Fruit fly (Drosophila melanogaster) whole organism, embryonic: ENCODE measurements around the gene SkpA.

Source experiments
- CG18599 ChIP-seq: fragments of 200-800 bp; sonication (Bioruptor generic); optimal IDR thresholded peaks from 3 replicates; lab custom pipeline; 2017; ENCODE audit warnings: missing biosample characterization, missing genetic modification characterization, mild to moderate bottlenecking, moderate library complexity, missing genetic modification reagents
- CG7745 ChIP-seq: fragments of 200-800 bp; sonication (Bioruptor generic); optimal IDR thresholded peaks from 2 replicates; lab custom pipeline; 2018; ENCODE audit warnings: missing biosample characterization, mild to moderate bottlenecking, missing genetic modification characterization, moderate library complexity
- CG9215 ChIP-seq: fragments of 200-800 bp; sonication (Bioruptor generic); IDR thresholded peaks from 2 replicates; pipeline ENCODE4 v1.3.6; 2022; ENCODE audit warnings: missing biosample characterization, missing genetic modification characterization
- Lpt ChIP-seq: fragments of >200 bp; optimal IDR thresholded peaks from 2 replicates; lab custom pipeline; 2018; ENCODE audit warnings: missing biosample characterization, missing genetic modification characterization
- Sry-δ ChIP-seq: fragments of 200-800 bp; sonication (Bioruptor generic); optimal IDR thresholded peaks from 2 replicates; lab custom pipeline; 2016; ENCODE audit warnings: missing biosample characterization, missing genetic modification characterization
- ase ChIP-seq: fragments of 200-800 bp; sonication (Bioruptor generic); IDR thresholded peaks from 3 replicates; pipeline ENCODE4 v1.3.6; 2022; ENCODE audit warnings: missing biosample characterization, missing genetic modification characterization
- btn ChIP-seq: fragments of 200-800 bp; sonication (Bioruptor generic); optimal IDR thresholded peaks from 2 replicates; lab custom pipeline; 2016; ENCODE audit warnings: missing biosample characterization, missing genetic modification characterization
- dan ChIP-seq: fragments of 200-800 bp; sonication (Bioruptor generic); IDR thresholded peaks from 2 replicates; pipeline ENCODE4 v1.3.6; 2022; ENCODE audit warnings: missing biosample characterization, missing genetic modification characterization
- dmrt99B ChIP-seq: fragments of 200-800 bp; sonication (Bioruptor generic); optimal IDR thresholded peaks from 2 replicates; lab custom pipeline; 2018; ENCODE audit warnings: missing biosample characterization, mild to moderate bottlenecking, missing genetic modification characterization, moderate library complexity
- odd ChIP-seq: fragments of 200-800 bp; sonication (Bioruptor generic); optimal IDR thresholded peaks from 2 replicates; lab custom pipeline; 2017; ENCODE audit warnings: missing biosample characterization, mild to moderate bottlenecking, missing genetic modification characterization
- psq ChIP-seq: fragments of 200-800 bp; sonication (Bioruptor generic); optimal IDR thresholded peaks from 2 replicates; lab custom pipeline; 2017; ENCODE audit warnings: missing biosample characterization, missing genetic modification characterization
- sc ChIP-seq, 3 experiments: fragments of >200 bp in 2 of 3; fragments of 200-800 bp in 1 of 3; sonication (Bioruptor generic) in 1 of 3; optimal IDR thresholded peaks; 2 replicates in 2 of 3; 3 replicates in 1 of 3; lab custom pipeline; 2017; ENCODE audit warnings: mild to moderate bottlenecking in 1 of 3, missing biosample characterization in 1 of 3, missing genetic modification characterization in 1 of 3, missing genetic modification reagents in 1 of 3
- sd ChIP-seq: fragments of 200-800 bp; sonication (Bioruptor generic); optimal IDR thresholded peaks from 3 replicates; lab custom pipeline; 2018; ENCODE audit warnings: missing biosample characterization, mild to moderate bottlenecking, missing genetic modification characterization, moderate library complexity

DNA sequence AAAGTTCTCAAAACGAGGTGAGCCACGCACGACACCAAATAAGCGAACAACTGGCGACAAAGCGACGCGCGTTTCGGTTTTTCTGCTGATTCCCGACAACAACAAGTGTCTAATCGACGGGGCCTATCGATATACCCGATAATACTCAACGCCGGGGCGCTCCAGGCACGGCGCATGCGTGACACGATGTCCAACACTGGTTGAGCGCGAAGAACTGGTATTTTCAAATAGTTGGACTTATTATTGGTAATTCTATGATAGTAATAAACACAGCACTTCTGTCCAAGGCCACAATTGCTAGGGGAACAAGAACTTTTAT lies 38.5 kb upstream of the SkpA start:
- TF ChIP-seq dan (GFP tag; lab: Robert Waterston, UW) (no peak), CG9215 (GFP tag; lab: Robert Waterston, UW) (no peak), Lpt (GFP tag; lab: Kevin White, UChicago) (no peak), psq (GFP tag; lab: Kevin White, UChicago) (no peak), CG7745 (tag; lab: Kevin White, UChicago) (no peak), sc (optimal IDR thresholded peaks at IDR 0.05; lab: Kevin White, UChicago) (no peak), sc (GFP tag; optimal IDR thresholded peaks at IDR 0.05; lab: Kevin White, UChicago) (no peak), CG18599 (GFP tag; lab: Kevin White, UChicago) (no peak), ase (GFP tag; lab: Robert Waterston, UW) (no peak), Sry-δ (peak; percentile 77), dmrt99B (tag; lab: Kevin White, UChicago) (no peak), sd (tag; lab: Kevin White, UChicago) (no peak), btn (GFP tag; lab: Kevin White, UChicago) (no peak), odd (GFP tag; lab: Kevin White, UChicago) (no peak)
